Worm (Caenorhabditis elegans): ENCODE measurements around the gene dhs-19.

- no peak for TF ChIP-seq nhr-11 (tag; optimal IDR thresholded peaks at IDR 0.05)
- no peak for TF ChIP-seq ama-1 (optimal IDR thresholded peaks at IDR 0.05)
These were observed 42.7 kb upstream of the dhs-19 start for ce11 chrV:11532964-11533363.
